Worm (Caenorhabditis elegans): ENCODE data around the gene rab-6.1.

ce11 chrIII:9007183-9007582, 1.4 kb upstream of the rab-6.1 start:
- TF ChIP-seq ztf-29 (GFP tag; IDR thresholded peaks at IDR 0.05), result no peak
- no peak for TF ChIP-seq ztf-23 (GFP tag; IDR thresholded peaks at IDR 0.05)
- TF ChIP-seq T22C8.4 (GFP tag; IDR thresholded peaks at IDR 0.05), result no peak

Data from whole organism, midembryonic.